Fruit fly (Drosophila melanogaster) whole organism, adult: ENCODE results near the gene Asator.

ENCODE experiments used
- CG11617 ChIP-seq: fragments of 200-800 bp; sonication (Bioruptor generic); optimal IDR thresholded peaks from 2 replicates; lab custom pipeline; 2017; ENCODE audit warnings: mild to moderate bottlenecking, missing biosample characterization, missing genetic modification reagents, missing genetic modification characterization
- CG12768 ChIP-seq: fragments of 200-800 bp; sonication (Bioruptor generic); optimal IDR thresholded peaks from 2 replicates; lab custom pipeline; 2017; ENCODE audit warnings: missing biosample characterization, missing genetic modification characterization, mild to moderate bottlenecking, moderate library complexity, missing genetic modification reagents
- CG14711 ChIP-seq: fragments of 200-800 bp; sonication (Bioruptor generic); optimal IDR thresholded peaks from 2 replicates; lab custom pipeline; 2018; ENCODE audit warnings: missing biosample characterization, mild to moderate bottlenecking, missing genetic modification characterization, moderate library complexity
- CG1620 ChIP-seq: fragments of 200-800 bp; sonication (Bioruptor generic); optimal IDR thresholded peaks from 2 replicates; lab custom pipeline; 2016; ENCODE audit warnings: missing biosample characterization, missing genetic modification characterization
- CG33017 ChIP-seq: fragments of 200-800 bp; sonication (Bioruptor generic); optimal IDR thresholded peaks from 2 replicates; lab custom pipeline; 2018; ENCODE audit warnings: missing biosample characterization, mild to moderate bottlenecking, missing genetic modification characterization, moderate library complexity
- CG5204 ChIP-seq: fragments of 200-800 bp; sonication (Bioruptor generic); optimal IDR thresholded peaks from 2 replicates; lab custom pipeline; 2016; ENCODE audit warnings: missing biosample characterization, missing genetic modification characterization
- CG7045 ChIP-seq: fragments of 200-800 bp; sonication (Bioruptor generic); optimal IDR thresholded peaks from 2 replicates; lab custom pipeline; 2017; ENCODE audit warnings: missing biosample characterization, mild to moderate bottlenecking, missing genetic modification characterization
- CG7101 ChIP-seq: fragments of 200-800 bp; sonication (Bioruptor generic); optimal IDR thresholded peaks from 2 replicates; lab custom pipeline; 2018; ENCODE audit warnings: missing biosample characterization, mild to moderate bottlenecking, missing genetic modification characterization, moderate library complexity
- Clk ChIP-seq: fragments of 200-800 bp; sonication (Bioruptor generic); optimal IDR thresholded peaks from 2 replicates; lab custom pipeline; 2017; ENCODE audit warnings: missing biosample characterization, missing genetic modification characterization
- Crg-1 ChIP-seq: fragments of 200-800 bp; sonication (Bioruptor generic); optimal IDR thresholded peaks from 2 replicates; lab custom pipeline; 2016; ENCODE audit warnings: missing biosample characterization, missing genetic modification characterization
- Hr96 ChIP-seq: fragments of 200-800 bp; sonication (Bioruptor generic); optimal IDR thresholded peaks from 2 replicates; lab custom pipeline; 2016; ENCODE audit warnings: missing biosample characterization, missing genetic modification characterization
- Mnt ChIP-seq: fragments of 200-800 bp; sonication (Bioruptor generic); optimal IDR thresholded peaks from 2 replicates; lab custom pipeline; 2016; ENCODE audit warnings: missing biosample characterization, mild to moderate bottlenecking, missing genetic modification characterization
- bab1 ChIP-seq: fragments of 200-800 bp; sonication (Bioruptor generic); optimal IDR thresholded peaks from 3 replicates; lab custom pipeline; 2019; ENCODE audit warnings: missing biosample characterization, mild to moderate bottlenecking, missing genetic modification characterization, moderate library complexity
- cic ChIP-seq: fragments of 200-800 bp; sonication (Bioruptor generic); optimal IDR thresholded peaks from 2 replicates; lab custom pipeline; 2017; ENCODE audit warnings: missing biosample characterization, mild to moderate bottlenecking, missing genetic modification characterization, moderate library complexity
- cnc ChIP-seq, 2 experiments: fragments of >200 bp; optimal IDR thresholded peaks; 2 replicates each; lab custom pipeline; 2017
- kay ChIP-seq: fragments of 200-800 bp; sonication (Bioruptor generic); peaks from one replicate; lab custom pipeline; 2016; ENCODE audit warnings: missing biosample characterization, missing genetic modification characterization, borderline replicate concordance
- ovo ChIP-seq: fragments of 200-800 bp; sonication (Bioruptor generic); optimal IDR thresholded peaks from 2 replicates; lab custom pipeline; 2016; ENCODE audit warnings: missing biosample characterization, missing genetic modification characterization
- pad ChIP-seq: fragments of 200-800 bp; sonication (Bioruptor generic); optimal IDR thresholded peaks from 3 replicates; lab custom pipeline; 2017; ENCODE audit warnings: missing biosample characterization, missing genetic modification characterization, mild to moderate bottlenecking, moderate library complexity, missing genetic modification reagents
- tj ChIP-seq: fragments of 200-800 bp; sonication (Bioruptor generic); optimal IDR thresholded peaks from 3 replicates; lab custom pipeline; 2017; ENCODE audit warnings: missing biosample characterization, mild to moderate bottlenecking, missing genetic modification characterization, moderate library complexity
- toe ChIP-seq: fragments of 200-800 bp; sonication (Bioruptor generic); optimal IDR thresholded peaks from 2 replicates; lab custom pipeline; 2016; ENCODE audit warnings: missing biosample characterization, missing genetic modification characterization

The Asator gene

DNA sequence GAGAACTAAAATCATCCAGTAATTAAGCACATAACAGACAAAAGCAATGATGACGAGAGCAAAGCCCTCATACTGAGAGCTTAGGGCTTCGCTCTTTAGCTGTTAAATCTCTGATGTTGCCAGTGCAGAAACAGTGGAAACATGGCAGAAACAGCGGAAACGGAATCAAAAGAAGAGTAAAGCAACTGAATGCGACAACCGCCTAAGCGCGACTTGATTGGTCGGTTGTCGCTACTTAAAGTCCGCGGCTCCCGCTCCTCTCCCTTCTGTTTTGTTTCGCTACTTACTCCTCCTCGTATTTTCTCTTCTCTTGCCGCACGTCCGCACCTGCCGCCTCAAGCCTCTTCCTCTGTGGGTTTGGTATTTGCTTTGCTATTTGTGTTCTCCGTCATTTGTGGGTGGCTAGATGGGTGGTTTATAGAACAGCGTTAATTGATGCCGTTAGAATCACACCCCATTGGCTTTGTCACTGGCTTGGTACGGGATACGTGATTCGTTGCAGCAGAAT is 16.4 kb upstream of the Asator start:
- no peak for TF ChIP-seq kay
- TF ChIP-seq CG14711 (tag; lab: Kevin White, UChicago), result no peak
- TF ChIP-seq cic (GFP tag; lab: Kevin White, UChicago), result no peak
- TF ChIP-seq ovo (GFP tag; lab: Kevin White, UChicago), result no peak
- no peak for TF ChIP-seq tj (GFP tag; lab: Kevin White, UChicago)
- no peak for TF ChIP-seq Mnt
- no peak for TF ChIP-seq Clk
- no peak for TF ChIP-seq CG12768
- TF ChIP-seq bab1 (GFP tag; lab: Kevin White, UChicago), result no peak
- TF ChIP-seq CG11617 (GFP tag; lab: Kevin White, UChicago), result no peak
- no peak for TF ChIP-seq CG1620 (GFP tag; lab: Kevin White, UChicago)

DNA sequence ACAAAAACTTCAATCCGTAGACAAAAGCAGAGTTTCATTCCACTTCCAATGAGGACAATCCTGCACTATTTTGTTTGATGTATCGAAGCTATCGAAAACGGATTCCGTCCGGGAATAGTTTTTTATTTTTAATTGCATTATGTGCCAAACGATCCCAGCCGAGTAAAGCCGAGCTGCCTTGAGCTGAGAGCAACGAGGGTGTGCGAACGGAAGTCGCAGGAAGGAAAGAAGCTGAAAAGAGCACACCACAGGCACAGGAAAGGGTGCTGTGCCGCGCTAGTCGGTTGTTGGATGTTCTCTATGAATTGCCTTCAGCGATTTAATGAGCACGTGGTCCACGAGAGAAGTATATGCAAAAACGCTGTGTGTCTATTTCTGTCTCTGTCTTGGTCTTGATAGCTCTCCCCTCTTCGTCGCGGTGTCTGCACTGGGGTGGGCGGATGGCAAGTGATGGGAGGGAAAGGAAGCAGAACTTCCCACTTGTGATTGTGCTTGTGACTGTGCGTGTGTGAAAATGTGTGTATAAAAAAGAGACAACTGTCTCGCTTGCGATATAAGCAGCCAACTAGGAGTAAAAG is 13.8 kb upstream of the Asator start:
- TF ChIP-seq Hr96, result no peak
- no peak for TF ChIP-seq toe (GFP tag; lab: Kevin White, UChicago)
- peak; percentile 4 for TF ChIP-seq Mnt
- TF ChIP-seq CG7101 (tag; lab: Kevin White, UChicago), result no peak
- TF ChIP-seq Crg-1, result no peak
- no peak for TF ChIP-seq CG1620 (GFP tag; lab: Kevin White, UChicago)

DNA sequence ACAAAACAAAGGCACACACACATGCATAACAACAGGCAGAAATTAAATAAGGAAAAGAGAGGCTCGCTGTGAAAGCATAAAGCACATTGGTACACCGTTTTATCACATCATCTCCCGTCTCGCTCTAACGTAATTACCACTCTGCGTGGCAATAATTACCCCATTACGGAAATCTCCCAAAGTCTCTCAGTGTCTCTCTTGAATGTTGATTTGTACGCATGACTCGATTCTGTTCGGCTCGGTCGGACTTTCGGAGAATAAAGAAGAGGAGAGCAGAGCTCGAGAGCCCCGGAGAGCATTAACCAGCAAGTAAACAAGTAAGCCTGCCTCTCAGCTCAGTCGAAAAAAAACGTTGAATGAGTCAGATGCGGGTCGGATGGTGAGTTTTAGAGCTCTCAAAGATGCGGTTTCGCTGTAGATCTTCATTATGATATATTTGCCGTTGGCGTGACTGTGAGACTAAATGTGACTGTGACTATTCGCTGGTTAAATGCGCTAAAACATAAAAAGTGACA is 12.7 kb upstream of the Asator start, which contains the start of gene zfh2:
Gene zfh2, plus strand, starts transcription at position 332 of the 515 bp plus-strand sequence.
- no peak for TF ChIP-seq Crg-1
- no peak for TF ChIP-seq Hr96
- TF ChIP-seq pad (GFP tag; lab: Kevin White, UChicago), result peak; percentile 52

DNA sequence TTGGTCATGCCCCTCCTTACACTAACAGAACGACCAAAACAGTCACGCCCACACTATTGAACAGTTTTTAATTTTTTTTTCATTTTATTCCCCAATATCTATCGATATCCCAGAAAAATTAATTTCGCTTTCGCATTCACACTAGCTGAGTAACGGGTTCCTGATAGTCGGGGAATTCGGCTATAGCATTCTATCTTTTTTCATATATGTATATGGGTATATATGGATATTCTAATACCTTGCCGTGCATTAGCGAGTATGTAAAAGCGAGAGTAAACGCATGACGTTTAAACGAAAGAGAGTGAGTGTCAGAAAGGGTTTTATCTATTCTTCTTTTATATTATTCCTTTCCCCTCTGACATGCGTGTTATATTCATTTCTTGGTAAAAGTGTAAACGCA is 10.3 kb upstream of the Asator start:
- no peak for TF ChIP-seq cic (GFP tag; lab: Kevin White, UChicago)
- TF ChIP-seq cnc (optimal IDR thresholded peaks at IDR 0.05; lab: Kevin White, UChicago), result no peak
- peak; percentile 37 for TF ChIP-seq pad (GFP tag; lab: Kevin White, UChicago)
- no peak for TF ChIP-seq CG33017
- no peak for TF ChIP-seq CG1620 (GFP tag; lab: Kevin White, UChicago)
- no peak for TF ChIP-seq bab1 (GFP tag; lab: Kevin White, UChicago)
- TF ChIP-seq CG7101 (tag; lab: Kevin White, UChicago), result no peak
- no peak for TF ChIP-seq CG11617 (GFP tag; lab: Kevin White, UChicago)

DNA sequence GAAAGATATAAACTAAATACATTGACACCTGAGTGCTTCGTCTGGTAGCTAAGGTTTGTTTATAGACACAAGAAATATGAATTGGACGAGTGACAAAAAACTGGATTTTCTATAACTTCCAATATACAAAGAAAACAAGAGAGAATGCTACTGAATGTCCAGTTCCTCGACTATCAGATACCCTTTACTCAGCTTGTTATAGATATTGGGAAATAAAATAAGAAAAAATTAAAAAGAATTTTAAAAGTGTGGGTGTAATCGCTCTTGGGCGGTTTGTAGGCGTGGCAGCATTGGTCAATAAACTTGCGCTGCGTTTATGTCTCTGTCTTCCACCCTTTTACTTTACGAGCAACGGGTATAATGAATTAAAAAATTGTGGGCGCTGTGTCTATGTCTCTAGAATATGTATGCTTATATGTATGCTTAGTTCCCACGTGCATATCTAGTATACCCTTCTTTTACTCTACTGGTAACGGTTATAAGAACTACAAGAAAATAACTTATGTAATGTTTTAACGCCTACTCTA is 9.6 kb upstream of the Asator start:
- TF ChIP-seq kay (peak; percentile 3), CG5204 (GFP tag; lab: Kevin White, UChicago) (no peak)

DNA sequence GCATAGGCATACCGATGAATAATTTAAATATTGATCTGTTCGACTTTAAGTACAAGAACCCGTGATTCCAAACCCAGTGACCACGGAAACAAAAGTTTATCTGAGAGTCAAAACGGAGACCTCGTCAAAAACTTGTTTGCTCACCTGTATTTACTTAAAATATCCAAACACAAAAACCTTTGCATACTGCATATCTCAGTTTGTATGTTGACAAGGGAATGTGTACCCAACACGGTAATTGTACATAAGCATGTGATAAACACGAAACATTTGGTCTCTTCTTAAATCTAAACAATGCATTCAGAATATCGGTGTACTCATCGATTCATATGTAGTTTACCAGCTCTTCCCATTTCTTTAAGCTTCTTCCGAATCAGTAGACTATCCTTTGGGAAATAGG is 8.9 kb upstream of the Asator start:
- TF ChIP-seq CG5204 (GFP tag; lab: Kevin White, UChicago), result peak; percentile 22
- peak; percentile 46 for TF ChIP-seq CG11617 (GFP tag; lab: Kevin White, UChicago)
- peak; percentile 87 for TF ChIP-seq ovo (GFP tag; lab: Kevin White, UChicago)
- TF ChIP-seq CG33017, result no peak
- peak; percentile 38 for TF ChIP-seq CG1620 (GFP tag; lab: Kevin White, UChicago)
- TF ChIP-seq Hr96, result peak; percentile 8
- peak; percentile 20 for TF ChIP-seq Mnt
- no peak for TF ChIP-seq tj (GFP tag; lab: Kevin White, UChicago)
- TF ChIP-seq pad (GFP tag; lab: Kevin White, UChicago), result peak; percentile 45
- peak; percentile 13 for TF ChIP-seq cic (GFP tag; lab: Kevin White, UChicago)
- TF ChIP-seq CG7101 (tag; lab: Kevin White, UChicago), result peak; percentile 78
- TF ChIP-seq Clk, result no peak
- TF ChIP-seq Crg-1, result peak; percentile 84
- peak; percentile 40 for TF ChIP-seq CG12768
- TF ChIP-seq kay, result peak; percentile 16

DNA sequence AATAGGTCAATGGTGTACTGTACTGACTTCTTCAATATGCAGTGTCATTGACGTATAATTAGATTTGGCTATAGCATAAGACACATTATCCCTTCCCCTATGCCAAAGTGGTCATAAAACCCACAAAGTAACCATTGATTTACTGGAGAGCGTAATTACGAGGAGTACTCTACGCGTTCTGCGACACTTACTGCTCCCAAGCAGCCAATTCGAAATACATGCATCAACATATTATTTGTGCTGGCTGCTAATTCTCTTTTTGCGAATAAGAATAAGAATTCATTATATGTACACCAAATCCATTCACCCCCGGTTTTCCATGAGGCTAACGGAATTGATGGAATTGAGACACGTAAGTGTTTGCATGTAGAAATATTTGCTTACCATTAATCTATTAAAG is 3.8 kb upstream of the Asator start:
- TF ChIP-seq tj (GFP tag; lab: Kevin White, UChicago) (no peak), CG1620 (GFP tag; lab: Kevin White, UChicago) (no peak), CG11617 (GFP tag; lab: Kevin White, UChicago) (no peak), Crg-1 (no peak), CG5204 (GFP tag; lab: Kevin White, UChicago) (no peak), kay (no peak), cnc (optimal IDR thresholded peaks at IDR 0.05; lab: Kevin White, UChicago) (no peak), Mnt (no peak), Hr96 (no peak)

DNA sequence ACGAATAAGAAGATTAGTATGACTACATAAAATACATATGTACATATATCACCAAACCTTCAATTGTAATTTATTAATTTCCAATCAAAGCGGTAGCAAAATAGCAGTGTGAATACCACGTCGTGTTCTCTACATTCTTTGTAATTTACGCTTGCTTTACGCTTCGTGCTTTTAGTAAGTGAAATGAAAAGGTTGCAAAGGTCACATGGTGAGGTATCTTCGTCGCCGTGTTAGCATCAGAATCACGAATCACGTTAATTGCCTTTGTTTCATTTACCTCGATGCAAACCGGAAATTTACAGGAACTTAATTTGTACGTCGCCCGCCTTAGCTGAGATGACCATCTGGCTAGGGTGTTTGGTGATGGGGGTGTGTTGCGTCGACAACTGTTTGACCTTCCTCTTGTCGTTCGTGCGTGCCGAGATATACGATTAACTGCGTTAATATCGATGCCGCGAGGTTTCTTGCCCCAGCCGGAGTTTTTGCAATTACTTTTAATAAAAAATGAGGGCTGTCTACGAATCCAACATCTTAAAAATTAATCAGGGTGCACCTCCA is 2.0 kb upstream of the Asator start:
- TF ChIP-seq cic (GFP tag; lab: Kevin White, UChicago) (no peak), CG14711 (tag; lab: Kevin White, UChicago) (no peak), CG12768 (no peak), tj (GFP tag; lab: Kevin White, UChicago) (no peak), Hr96 (no peak), CG7045 (GFP tag; lab: Kevin White, UChicago) (no peak), CG1620 (GFP tag; lab: Kevin White, UChicago) (no peak), toe (GFP tag; lab: Kevin White, UChicago) (no peak), CG11617 (GFP tag; lab: Kevin White, UChicago) (no peak), CG5204 (GFP tag; lab: Kevin White, UChicago) (no peak)
